Worm (Caenorhabditis elegans) whole organism, early embryonic: ENCODE measurements around the gene C01G10.7.

Experiments used
- B0310.2 ChIP-seq: sonication (generic microtip); optimal IDR thresholded peaks from 2 replicates; lab custom pipeline; 2016; ENCODE audit warnings: mild to moderate bottlenecking, missing genetic modification characterization, missing compliant biosample characterization
- F13C5.2 ChIP-seq: sonication (generic microtip); optimal IDR thresholded peaks from 2 replicates; lab custom pipeline; 2017; ENCODE audit warnings: mild to moderate bottlenecking, missing genetic modification characterization, inconsistent platforms, missing compliant biosample characterization
- aly-1 ChIP-seq: sonication (generic microtip); optimal IDR thresholded peaks from 2 replicates; lab custom pipeline; 2016; ENCODE audit warnings: missing genetic modification characterization, missing compliant biosample characterization
- ama-1 ChIP-seq: fragments of 150-350 bp; optimal IDR thresholded peaks from 2 replicates; lab custom pipeline; 2014
- ceh-13 ChIP-seq: fragments of 200-800 bp; sonication (Bioruptor generic); optimal IDR thresholded peaks from 2 replicates; lab custom pipeline; 2018; ENCODE audit warnings: mild to moderate bottlenecking, missing genetic modification characterization, missing compliant biosample characterization
- ceh-36 ChIP-seq: sonication (generic microtip); optimal IDR thresholded peaks from 2 replicates; lab custom pipeline; 2016; ENCODE audit warnings: missing genetic modification characterization, inconsistent platforms, missing compliant biosample characterization
- ets-7 ChIP-seq: sonication (generic microtip); optimal IDR thresholded peaks from 2 replicates; lab custom pipeline; 2016; ENCODE audit warnings: missing genotype, missing genetic modification characterization, missing compliant biosample characterization
- flt-1 ChIP-seq: fragments of 200-800 bp; sonication (Bioruptor generic); IDR thresholded peaks from 2 replicates; pipeline ENCODE4 v1.3.6; 2022; ENCODE audit warnings: missing genetic modification characterization, missing compliant biosample characterization
- hmbx-1 ChIP-seq: sonication (generic microtip); optimal IDR thresholded peaks from 2 replicates; lab custom pipeline; 2016; ENCODE audit warnings: mild to moderate bottlenecking, missing genetic modification characterization, missing compliant biosample characterization
- hmg-4 ChIP-seq: fragments of 200-800 bp; sonication (Bioruptor generic); optimal IDR thresholded peaks from 2 replicates; lab custom pipeline; 2018; ENCODE audit warnings: mild to moderate bottlenecking, missing genetic modification characterization, missing compliant biosample characterization
- hnd-1 ChIP-seq: sonication (generic microtip); optimal IDR thresholded peaks from 2 replicates; lab custom pipeline; 2016; ENCODE audit warnings: missing genetic modification characterization, missing compliant biosample characterization
- pes-1 ChIP-seq: fragments of 200-800 bp; sonication (Bioruptor generic); IDR thresholded peaks from 2 replicates; pipeline ENCODE4 v1.3.6; 2022; ENCODE audit warnings: missing genetic modification reagents, missing genetic modification characterization, missing compliant biosample characterization
- scrt-1 ChIP-seq: fragments of 200-800 bp; sonication (Bioruptor generic); IDR thresholded peaks from 2 replicates; pipeline ENCODE4 v1.3.6; 2022; ENCODE audit warnings: missing genetic modification characterization, missing compliant biosample characterization
- sea-1 ChIP-seq: fragments of 200-800 bp; sonication (Bioruptor generic); conservative IDR thresholded peaks from 2 replicates; pipeline ENCODE4 v1.3.6; 2022; ENCODE audit warnings: missing genetic modification characterization, missing compliant biosample characterization
- tbx-11 ChIP-seq: fragments of 200-800 bp; sonication (Bioruptor generic); IDR thresholded peaks from 2 replicates; pipeline ENCODE4 v1.3.6; 2022; ENCODE audit warnings: missing genetic modification characterization, missing compliant biosample characterization
- tbx-37 ChIP-seq: fragments of 200-800 bp; sonication (Bioruptor generic); conservative IDR thresholded peaks from 2 replicates; pipeline ENCODE4 v1.3.6; 2022; ENCODE audit warnings: missing genetic modification reagents, missing genetic modification characterization, missing compliant biosample characterization
- tra-4 ChIP-seq: sonication (generic microtip); optimal IDR thresholded peaks from 2 replicates; lab custom pipeline; 2017; ENCODE audit warnings: missing genetic modification characterization, missing compliant biosample characterization

C01G10.7 gene

DNA sequence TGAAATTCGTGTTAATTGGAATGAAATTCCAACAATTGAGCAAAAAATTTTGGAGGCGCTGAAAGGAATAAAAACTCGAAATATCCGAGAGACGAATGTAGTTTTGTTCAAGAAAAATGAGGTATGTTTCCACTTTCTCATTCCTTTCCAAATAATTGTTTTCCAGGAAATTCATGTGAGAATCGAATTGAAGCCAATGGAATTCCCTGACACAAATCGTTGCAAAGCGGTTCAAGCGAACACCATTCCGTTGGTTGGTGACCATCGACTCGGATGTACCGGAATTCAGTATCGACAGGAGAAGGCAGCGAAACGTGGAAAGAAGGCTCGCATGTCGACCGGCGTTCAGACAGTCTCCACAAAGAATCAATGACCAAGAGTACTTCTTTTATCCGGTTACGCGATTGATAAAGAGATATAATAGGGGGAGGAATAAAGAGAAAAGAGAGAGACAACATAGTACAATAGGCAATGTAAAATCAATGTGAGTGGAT is 29.2 kb upstream of the C01G10.7 start:
- no peak for TF ChIP-seq ama-1 (lab: Kevin White, UChicago)
- TF ChIP-seq aly-1 (tag; lab: Kevin White, UChicago), result no peak
- no peak for TF ChIP-seq tbx-11
- no peak for TF ChIP-seq ceh-13 (GFP tag; lab: Kevin White, UChicago)
- no peak for TF ChIP-seq B0310.2 (tag; lab: Kevin White, UChicago)
- no peak for TF ChIP-seq ceh-36
- no peak; the same call in 1 of the 2 replicates for TF ChIP-seq sea-1 (GFP tag; lab: Robert Waterston, UW)
- TF ChIP-seq tra-4 (tag; lab: Kevin White, UChicago), result no peak
- no peak for TF ChIP-seq tbx-37 (GFP tag; lab: Robert Waterston, UW)
- TF ChIP-seq pes-1 (GFP tag; lab: Robert Waterston, UW), result no peak
- no peak for TF ChIP-seq ets-7 (tag; lab: Kevin White, UChicago)
- TF ChIP-seq scrt-1 (GFP tag; lab: Robert Waterston, UW), result no peak
- no peak for TF ChIP-seq hmg-4 (GFP tag; lab: Kevin White, UChicago)
- TF ChIP-seq hnd-1 (tag; lab: Kevin White, UChicago), result no peak
- no peak for TF ChIP-seq F13C5.2
- TF ChIP-seq hmbx-1 (tag; lab: Kevin White, UChicago), result no peak
- no peak for TF ChIP-seq flt-1 (GFP tag; lab: Robert Waterston, UW)

DNA sequence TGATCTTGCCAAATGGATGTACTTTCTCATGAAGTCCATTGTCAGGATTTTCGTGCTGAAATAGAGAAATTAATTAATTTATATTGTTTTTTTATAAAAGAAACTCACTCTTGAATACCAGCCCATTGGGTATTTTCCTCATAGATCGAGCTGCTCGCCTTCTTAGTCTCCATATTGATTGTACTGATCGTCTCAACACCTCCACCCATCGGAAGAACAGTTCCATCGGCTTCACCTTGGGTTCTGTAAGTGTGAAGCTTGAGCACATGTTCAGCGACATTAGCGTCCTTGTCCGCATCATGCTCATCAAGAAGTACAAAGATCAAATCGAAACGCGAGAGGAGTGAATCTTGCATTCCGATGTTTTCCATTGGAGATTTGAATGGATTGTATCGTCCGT is 27.8 kb upstream of the C01G10.7 start:
- TF ChIP-seq tbx-37 (GFP tag; lab: Robert Waterston, UW), result no peak
- no peak for TF ChIP-seq aly-1 (tag; lab: Kevin White, UChicago)
- no peak for TF ChIP-seq hnd-1 (tag; lab: Kevin White, UChicago)
- no peak for TF ChIP-seq pes-1 (GFP tag; lab: Robert Waterston, UW)
- TF ChIP-seq ama-1 (lab: Kevin White, UChicago), result no peak
- no peak for TF ChIP-seq hmbx-1 (tag; lab: Kevin White, UChicago)
- TF ChIP-seq B0310.2 (tag; lab: Kevin White, UChicago), result no peak
- TF ChIP-seq flt-1 (GFP tag; lab: Robert Waterston, UW), result no peak
- no peak for TF ChIP-seq sea-1 (GFP tag; lab: Robert Waterston, UW)
- TF ChIP-seq tra-4 (tag; lab: Kevin White, UChicago), result no peak
- no peak for TF ChIP-seq tbx-11
- TF ChIP-seq ets-7 (tag; lab: Kevin White, UChicago), result no peak
- no peak for TF ChIP-seq ceh-36
- no peak for TF ChIP-seq hmg-4 (GFP tag; lab: Kevin White, UChicago)
- no peak for TF ChIP-seq ceh-13 (GFP tag; lab: Kevin White, UChicago)
- no peak for TF ChIP-seq scrt-1 (GFP tag; lab: Robert Waterston, UW)
- TF ChIP-seq F13C5.2, result no peak

DNA sequence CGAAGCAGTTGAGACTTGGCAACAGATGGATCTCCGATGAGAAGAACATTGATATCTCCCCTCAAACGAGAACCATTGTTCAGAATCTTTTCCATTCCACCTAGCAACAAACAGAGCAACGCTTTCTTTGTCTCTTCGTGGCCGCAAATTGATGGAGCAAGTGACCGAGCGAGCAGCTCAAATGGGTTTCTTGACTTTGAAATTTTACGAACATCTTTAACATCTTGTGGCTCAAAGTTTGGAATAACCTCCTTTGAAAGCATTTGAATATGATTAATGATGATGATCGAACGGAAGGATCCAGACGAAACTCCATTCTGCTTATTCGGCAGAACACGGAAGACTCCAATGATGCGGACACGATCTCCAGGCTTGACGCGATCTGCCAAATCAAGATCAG is 27.1 kb upstream of the C01G10.7 start:
- TF ChIP-seq scrt-1 (GFP tag; lab: Robert Waterston, UW), result no peak
- TF ChIP-seq aly-1 (tag; lab: Kevin White, UChicago), result no peak
- TF ChIP-seq hnd-1 (tag; lab: Kevin White, UChicago), result no peak
- no peak for TF ChIP-seq hmbx-1 (tag; lab: Kevin White, UChicago)
- TF ChIP-seq sea-1 (GFP tag; lab: Robert Waterston, UW), result no peak
- TF ChIP-seq tbx-11, result no peak
- TF ChIP-seq ceh-36, result no peak
- no peak for TF ChIP-seq tra-4 (tag; lab: Kevin White, UChicago)
- no peak for TF ChIP-seq flt-1 (GFP tag; lab: Robert Waterston, UW)
- no peak for TF ChIP-seq pes-1 (GFP tag; lab: Robert Waterston, UW)
- no peak for TF ChIP-seq tbx-37 (GFP tag; lab: Robert Waterston, UW)

DNA sequence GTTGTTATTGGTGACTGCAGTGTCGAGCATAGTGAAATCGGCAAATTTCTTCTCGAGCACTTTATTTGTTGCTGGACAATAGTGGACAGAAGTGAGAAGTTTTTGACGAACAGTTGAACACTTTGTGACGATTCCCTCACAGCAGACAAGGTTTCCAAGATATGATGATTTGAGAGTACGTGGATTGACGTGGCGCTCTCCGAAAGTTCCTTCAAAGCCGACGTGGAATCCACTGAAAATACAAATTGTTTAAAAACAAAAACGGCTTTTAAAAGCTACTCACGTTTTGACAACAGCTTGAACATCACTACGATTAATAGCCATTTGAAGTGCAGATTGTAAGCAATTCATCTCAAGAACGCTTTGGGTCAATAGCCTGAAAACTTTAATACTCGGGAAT is 26.6 kb upstream of the C01G10.7 start:
- TF ChIP-seq ceh-36 (no peak), hmbx-1 (tag; lab: Kevin White, UChicago) (no peak), hmg-4 (GFP tag; lab: Kevin White, UChicago) (no peak), sea-1 (GFP tag; lab: Robert Waterston, UW) (no peak), ceh-13 (GFP tag; lab: Kevin White, UChicago) (no peak), tbx-11 (no peak), hnd-1 (tag; lab: Kevin White, UChicago) (no peak), tra-4 (tag; lab: Kevin White, UChicago) (no peak), F13C5.2 (no peak), tbx-37 (GFP tag; lab: Robert Waterston, UW) (no peak), pes-1 (GFP tag; lab: Robert Waterston, UW) (no peak), aly-1 (tag; lab: Kevin White, UChicago) (no peak), B0310.2 (tag; lab: Kevin White, UChicago) (no peak), ets-7 (tag; lab: Kevin White, UChicago) (no peak), flt-1 (GFP tag; lab: Robert Waterston, UW) (no peak), ama-1 (lab: Kevin White, UChicago) (no peak)

DNA sequence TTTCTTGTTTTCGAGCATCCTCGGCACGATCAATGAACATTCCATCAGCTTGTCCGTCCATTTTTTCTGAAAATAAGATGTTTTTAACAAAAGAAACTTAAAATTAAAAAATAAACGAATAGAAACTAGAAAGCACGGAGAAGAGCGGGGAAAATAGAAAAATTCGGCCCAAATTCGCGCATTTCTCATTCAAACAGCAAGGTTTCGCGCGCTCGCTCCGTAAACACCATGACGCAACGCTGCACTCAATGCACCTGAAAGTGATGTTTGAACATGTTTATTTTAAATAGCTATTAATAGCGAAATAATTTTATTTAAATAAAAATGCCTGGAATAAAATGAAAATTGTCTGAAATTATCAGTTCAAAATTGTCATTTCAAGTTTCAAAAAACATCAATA is 26.0 kb upstream of the C01G10.7 start, which contains the start of the genes mcm-3 and C25D7.15:
TSS of gene mcm-3 (minus strand) at position 66 of the 400 bp plus-strand sequence.
TSS of gene C25D7.15 (plus strand) at position 275 of the 400 bp plus-strand sequence.
- TF ChIP-seq F13C5.2, result no peak
- TF ChIP-seq hmg-4 (GFP tag; lab: Kevin White, UChicago), result no peak
- TF ChIP-seq ama-1 (lab: Kevin White, UChicago), result no peak
- TF ChIP-seq aly-1 (tag; lab: Kevin White, UChicago), result no peak
- no peak for TF ChIP-seq tbx-11

DNA sequence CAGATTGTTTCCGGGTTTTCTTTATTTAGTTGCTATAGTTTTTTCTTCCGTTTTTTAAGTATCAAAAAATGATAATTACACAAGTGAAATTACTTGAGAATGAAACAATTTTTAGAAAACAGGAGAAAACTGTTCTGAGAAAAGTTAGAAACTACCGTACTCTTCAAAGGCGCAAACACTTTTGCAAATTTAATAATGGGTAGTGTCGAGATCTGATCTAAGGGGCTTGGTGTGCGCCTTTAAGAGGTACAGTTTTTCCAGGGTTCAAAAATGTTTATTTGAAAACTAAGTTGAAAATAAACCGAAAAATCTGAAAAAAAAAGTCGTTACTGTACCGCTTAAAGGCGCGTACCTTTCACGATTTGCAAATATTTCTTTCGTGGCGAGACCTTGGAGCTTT is 25.0 kb upstream of the C01G10.7 start:
- no peak for TF ChIP-seq ceh-13 (GFP tag; lab: Kevin White, UChicago)
- TF ChIP-seq tbx-37 (GFP tag; lab: Robert Waterston, UW), result no peak
- no peak for TF ChIP-seq aly-1 (tag; lab: Kevin White, UChicago)
- no peak for TF ChIP-seq pes-1 (GFP tag; lab: Robert Waterston, UW)
- TF ChIP-seq ets-7 (tag; lab: Kevin White, UChicago), result no peak
- no peak for TF ChIP-seq scrt-1 (GFP tag; lab: Robert Waterston, UW)
- TF ChIP-seq tbx-11, result no peak
- no peak for TF ChIP-seq ceh-36
- TF ChIP-seq B0310.2 (tag; lab: Kevin White, UChicago), result no peak

DNA sequence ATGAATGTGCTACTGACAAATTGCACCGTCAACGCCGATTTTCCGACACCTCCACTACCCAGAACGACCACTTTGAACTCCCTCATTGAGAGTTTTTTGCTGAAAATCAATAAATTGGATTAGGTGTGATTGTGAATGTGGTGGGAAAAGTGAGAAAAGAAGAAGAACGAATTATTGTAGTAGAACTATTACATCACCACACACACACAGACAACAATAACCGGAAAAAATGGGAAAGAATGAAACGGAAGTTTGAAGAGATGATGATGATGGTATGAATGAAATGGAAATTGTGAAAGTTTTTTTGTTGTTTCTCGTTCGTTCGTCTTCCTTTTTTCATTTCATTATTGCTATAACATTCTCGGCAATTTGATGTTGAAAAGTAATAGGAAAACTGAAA is 21.6 kb upstream of the C01G10.7 start, which contains the start of gene rap-2:
TSS of gene rap-2 (minus strand) at position 101 of the 400 bp plus-strand sequence.
- TF ChIP-seq ama-1 (lab: Kevin White, UChicago), result no peak
- no peak for TF ChIP-seq pes-1 (GFP tag; lab: Robert Waterston, UW)
- TF ChIP-seq hnd-1 (tag; lab: Kevin White, UChicago), result no peak
- TF ChIP-seq tbx-37 (GFP tag; lab: Robert Waterston, UW), result no peak
- no peak for TF ChIP-seq tra-4 (tag; lab: Kevin White, UChicago)
- no peak for TF ChIP-seq scrt-1 (GFP tag; lab: Robert Waterston, UW)
- TF ChIP-seq flt-1 (GFP tag; lab: Robert Waterston, UW), result no peak
